Worm (Caenorhabditis elegans): ENCODE results near the gene lars-1.

The lars-1 gene

ce11 chrIII:4137180-4137579, 49.4 kb downstream of the lars-1 start:
- no peak for TF ChIP-seq F13C5.2 (tag; optimal IDR thresholded peaks at IDR 0.05)
- TF ChIP-seq aly-1 (tag; optimal IDR thresholded peaks at IDR 0.05): no peak
- no peak for TF ChIP-seq B0310.2 (tag; optimal IDR thresholded peaks at IDR 0.05)
- TF ChIP-seq tbx-37 (GFP tag; conservative IDR thresholded peaks at IDR 0.05): no peak

ce11 chrIII:4134059-4134458, 52.5 kb downstream of the lars-1 start:
- TF ChIP-seq pes-1 (GFP tag; IDR thresholded peaks at IDR 0.05) (no peak), tbx-37 (GFP tag; conservative IDR thresholded peaks at IDR 0.05) (no peak), hnd-1 (tag; optimal IDR thresholded peaks at IDR 0.05) (no peak), tra-4 (tag; optimal IDR thresholded peaks at IDR 0.05) (no peak)

ce11 chrIII:4131814-4132555, 54.6 kb downstream of the lars-1 start:
- TF ChIP-seq tbx-37 (GFP tag; conservative IDR thresholded peaks at IDR 0.05) (no peak), ceh-13 (GFP tag; optimal IDR thresholded peaks at IDR 0.05) (no peak), aly-1 (tag; optimal IDR thresholded peaks at IDR 0.05) (no peak), ama-1 (optimal IDR thresholded peaks at IDR 0.05) (no peak), ceh-36 (tag; optimal IDR thresholded peaks at IDR 0.05) (no peak), tbx-11 (GFP tag; IDR thresholded peaks at IDR 0.05) (no peak), hmg-4 (GFP tag; optimal IDR thresholded peaks at IDR 0.05) (no peak), pes-1 (GFP tag; IDR thresholded peaks at IDR 0.05) (no peak), ets-7 (tag; optimal IDR thresholded peaks at IDR 0.05) (no peak), B0310.2 (tag; optimal IDR thresholded peaks at IDR 0.05) (no peak), scrt-1 (GFP tag; IDR thresholded peaks at IDR 0.05) (no peak), hmbx-1 (tag; optimal IDR thresholded peaks at IDR 0.05) (no peak), tra-4 (tag; optimal IDR thresholded peaks at IDR 0.05) (no peak), hnd-1 (tag; optimal IDR thresholded peaks at IDR 0.05) (no peak), sea-1 (GFP tag; conservative IDR thresholded peaks at IDR 0.05) (no peak), flt-1 (GFP tag; IDR thresholded peaks at IDR 0.05) (no peak), F13C5.2 (tag; optimal IDR thresholded peaks at IDR 0.05) (no peak)
